Fruit fly (Drosophila melanogaster) whole organism, pupa: ENCODE results near the gene CG7724.

ENCODE experiments used
- CG12605 ChIP-seq: fragments of 200-800 bp; sonication (Bioruptor generic); IDR thresholded peaks from 2 replicates; pipeline ENCODE4 v1.3.6; 2022; ENCODE audit warnings: missing biosample characterization, missing genetic modification characterization
- CG13204 ChIP-seq: fragments of 200-800 bp; sonication (Bioruptor generic); optimal IDR thresholded peaks from 2 replicates; lab custom pipeline; 2018; ENCODE audit warnings: missing biosample characterization, mild to moderate bottlenecking, missing genetic modification characterization, moderate library complexity
- CG17806 ChIP-seq: fragments of 200-800 bp; sonication (Bioruptor generic); optimal IDR thresholded peaks from 2 replicates; lab custom pipeline; 2018; ENCODE audit warnings: missing biosample characterization, mild to moderate bottlenecking, missing genetic modification characterization, moderate library complexity
- CG32121 ChIP-seq: fragments of 200-800 bp; sonication (Bioruptor generic); IDR thresholded peaks from 2 replicates; pipeline ENCODE4 v1.3.6; 2022; ENCODE audit warnings: missing biosample characterization, missing genetic modification characterization
- CG4496 ChIP-seq: fragments of 200-800 bp; sonication (Bioruptor generic); IDR thresholded peaks from 3 replicates; pipeline ENCODE4 v1.3.6; 2022; ENCODE audit warnings: missing biosample characterization, missing genetic modification characterization
- CG8301 ChIP-seq: fragments of 200-800 bp; sonication (Bioruptor generic); optimal IDR thresholded peaks from 2 replicates; lab custom pipeline; 2018; ENCODE audit warnings: missing biosample characterization, mild to moderate bottlenecking, missing genetic modification characterization
- EcR ChIP-seq: fragments of 200-800 bp; sonication (Bioruptor generic); optimal IDR thresholded peaks from 3 replicates; lab custom pipeline; 2019; ENCODE audit warnings: missing biosample characterization, missing genetic modification characterization, mild to moderate bottlenecking, moderate library complexity, missing genetic modification reagents
- Ets98B ChIP-seq: fragments of 200-800 bp; sonication (Bioruptor generic); IDR thresholded peaks from 2 replicates; pipeline ENCODE4 v1.3.6; 2022; ENCODE audit warnings: missing biosample characterization, missing genetic modification characterization
- Pif1A ChIP-seq: fragments of 200-800 bp; sonication (Bioruptor generic); optimal IDR thresholded peaks from 3 replicates; lab custom pipeline; 2016; ENCODE audit warnings: missing biosample characterization, missing genetic modification characterization
- fd96Ca ChIP-seq: fragments of 200-800 bp; sonication (Bioruptor generic); IDR thresholded peaks from 3 replicates; pipeline ENCODE4 v1.3.6; 2022; ENCODE audit warnings: missing biosample characterization, missing genetic modification characterization
- gl ChIP-seq: fragments of 200-800 bp; sonication (Bioruptor generic); optimal IDR thresholded peaks from 2 replicates; lab custom pipeline; 2018; ENCODE audit warnings: missing biosample characterization, mild to moderate bottlenecking, missing genetic modification characterization

DNA sequence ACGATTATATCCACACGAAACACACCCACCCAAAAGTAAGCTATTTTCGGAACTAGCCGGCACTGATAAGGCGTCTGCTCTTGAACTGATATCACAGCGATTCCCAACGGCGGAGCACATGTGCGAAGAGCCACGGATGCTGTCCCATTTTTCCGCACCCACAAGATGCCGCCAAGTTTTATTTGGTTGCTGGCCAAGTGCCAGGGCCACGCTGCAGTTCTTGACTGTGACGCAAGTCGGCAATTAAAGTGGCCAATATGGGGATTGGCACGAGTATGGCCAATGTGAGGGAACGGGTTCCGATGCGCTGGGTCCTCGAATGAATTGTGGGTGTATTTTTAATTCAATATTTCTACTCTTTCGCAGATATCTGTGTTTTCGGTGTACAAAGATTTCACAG is 1.5 kb upstream of the CG7724 start:
- TF ChIP-seq CG12605 (GFP tag; lab: Robert Waterston, UW) (no peak), Pif1A (GFP tag; lab: Kevin White, UChicago) (no peak), CG17806 (tag; lab: Kevin White, UChicago) (no peak), CG32121 (GFP tag; lab: Robert Waterston, UW) (peak; percentile 65; the same call in 1 of the 2 replicates), EcR (GFP tag; lab: Kevin White, UChicago) (no peak), CG13204 (GFP tag; lab: Kevin White, UChicago) (no peak), fd96Ca (GFP tag; lab: Robert Waterston, UW) (no peak), gl (tag; lab: Kevin White, UChicago) (no peak), CG8301 (no peak), CG4496 (no peak), Ets98B (GFP tag; lab: Robert Waterston, UW) (no peak)
